Fruit fly (Drosophila melanogaster) whole organism, wandering third instar larva: ENCODE data around the gene CG14324.

Experiments used
- Abd-B ChIP-seq: fragments of >200 bp; optimal IDR thresholded peaks from 2 replicates; lab custom pipeline; 2017; ENCODE audit warnings: missing biosample characterization, missing genetic modification characterization
- CG9705 ChIP-seq: fragments of 200-800 bp; sonication (Bioruptor generic); optimal IDR thresholded peaks from 2 replicates; lab custom pipeline; 2018; ENCODE audit warnings: missing biosample characterization, mild to moderate bottlenecking, missing genetic modification characterization
- CrebA ChIP-seq: fragments of 200-800 bp; sonication (Bioruptor generic); optimal IDR thresholded peaks from 2 replicates; lab custom pipeline; 2016; ENCODE audit warnings: missing biosample characterization, mild to moderate bottlenecking, missing genetic modification characterization, borderline replicate concordance
- Dfd ChIP-seq: fragments of >200 bp; optimal IDR thresholded peaks from 2 replicates; lab custom pipeline; 2017; ENCODE audit warnings: missing biosample characterization, missing genetic modification characterization
- GATAd ChIP-seq: sonication (Bioruptor generic); optimal IDR thresholded peaks from 2 replicates; lab custom pipeline; 2016; ENCODE audit warnings: missing biosample characterization, missing genetic modification characterization
- Myc ChIP-seq: fragments of >200 bp; optimal IDR thresholded peaks from 2 replicates; lab custom pipeline; 2017
- dl ChIP-seq, 2 experiments: fragments of 175-275, 200-275 bp in 1 of 2; fragments of 200-275 bp in 1 of 2; sonication (Bioruptor generic); optimal IDR thresholded peaks; lab custom pipeline; 2018; ENCODE audit warnings: mild to moderate bottlenecking in 2 of 2, missing biosample characterization in 2 of 2, missing genetic modification characterization in 2 of 2, moderate library complexity in 2 of 2; ENCODE audit not compliant: partially characterized antibody in 2 of 2, insufficient read depth in 1 of 2
- fru ChIP-seq: fragments of 200-800 bp; sonication (Bioruptor generic); optimal IDR thresholded peaks from 3 replicates; lab custom pipeline; 2016; ENCODE audit warnings: missing biosample characterization, mild to moderate bottlenecking, missing genetic modification characterization
- h ChIP-seq: fragments of 200-800 bp; sonication (Bioruptor generic); optimal IDR thresholded peaks from 3 replicates; lab custom pipeline; 2016; ENCODE audit warnings: missing biosample characterization, mild to moderate bottlenecking, missing genetic modification characterization
- lola ChIP-seq: fragments of >200 bp; optimal IDR thresholded peaks from 2 replicates; lab custom pipeline; 2017; ENCODE audit warnings: missing biosample characterization, missing genetic modification characterization
- usp ChIP-seq: fragments of >200 bp; optimal IDR thresholded peaks from 2 replicates; lab custom pipeline; 2017; ENCODE audit warnings: missing biosample characterization, missing genetic modification characterization

- TF ChIP-seq usp (GFP tag; lab: Kevin White, UChicago) (no peak), h (GFP tag; lab: Kevin White, UChicago) (no peak), CG9705 (GFP tag; lab: Kevin White, UChicago) (no peak), fru (GFP tag; lab: Kevin White, UChicago) (no peak), Dfd (no peak), lola (GFP tag; lab: Kevin White, UChicago) (no peak), dl (GFP tag; optimal IDR thresholded peaks at IDR 0.05; lab: Kevin White, UChicago; ENCODE audit: insufficient read depth in 1 of 2, partially characterized antibody in 2 of 2) (no peak), Abd-B (no peak), GATAd (GFP tag; lab: Kevin White, UChicago) (no peak), CrebA (GFP tag; lab: Kevin White, UChicago) (peak; percentile 27), Myc (lab: Kevin White, UChicago) (no peak)
Measured at dm6 chr3R:17624549-17624948, 6.0 kb upstream of the CG14324 start.
